Fruit fly (Drosophila melanogaster) whole organism, prepupa: Measurements from ENCODE around the gene Gdi.
A peak's percentile ranks its signal among the peaks of the same experiment; 100 is the strongest.

Experiments used
- Blimp-1 ChIP-seq: fragments of 200-800 bp; sonication (Bioruptor generic); optimal IDR thresholded peaks from 3 replicates; lab custom pipeline; 2017; ENCODE audit warnings: missing biosample characterization, missing genetic modification characterization, mild to moderate bottlenecking, moderate library complexity, missing genetic modification reagents
- CG10669 ChIP-seq: fragments of 200-800 bp; sonication (Bioruptor generic); optimal IDR thresholded peaks from 3 replicates; lab custom pipeline; 2018; ENCODE audit warnings: missing biosample characterization, mild to moderate bottlenecking, missing genetic modification characterization, moderate library complexity
- CG15336 ChIP-seq: fragments of 200-800 bp; sonication (Bioruptor generic); IDR thresholded peaks from 2 replicates; pipeline ENCODE4 v1.3.6; 2022; ENCODE audit warnings: missing biosample characterization, missing genetic modification characterization
- CG1621 ChIP-seq: fragments of 200-800 bp; sonication (Bioruptor generic); optimal IDR thresholded peaks from 3 replicates; lab custom pipeline; 2018; ENCODE audit warnings: missing biosample characterization, mild to moderate bottlenecking, missing genetic modification characterization
- CG16779 ChIP-seq: fragments of 200-800 bp; sonication (Bioruptor generic); optimal IDR thresholded peaks from 3 replicates; lab custom pipeline; 2017; ENCODE audit warnings: missing biosample characterization, mild to moderate bottlenecking, missing genetic modification characterization
- CG31627 ChIP-seq: fragments of 200-800 bp; sonication (Bioruptor generic); optimal IDR thresholded peaks from 3 replicates; lab custom pipeline; 2016; ENCODE audit warnings: missing biosample characterization, missing genetic modification characterization
- CG6163 ChIP-seq: fragments of 200-800 bp; sonication (Bioruptor generic); IDR thresholded peaks from 3 replicates; pipeline ENCODE4 v1.3.6; 2022; ENCODE audit warnings: missing biosample characterization, missing genetic modification characterization
- CG6276 ChIP-seq: fragments of 200-800 bp; sonication (Bioruptor generic); optimal IDR thresholded peaks from 2 replicates; lab custom pipeline; 2017; ENCODE audit warnings: missing biosample characterization, mild to moderate bottlenecking, missing genetic modification characterization
- CG6792 ChIP-seq: fragments of 200-800 bp; sonication (Bioruptor generic); optimal IDR thresholded peaks from 3 replicates; lab custom pipeline; 2016; ENCODE audit warnings: missing biosample characterization, missing genetic modification characterization
- CG6854 ChIP-seq: fragments of 200-800 bp; sonication (Bioruptor generic); optimal IDR thresholded peaks from 2 replicates; lab custom pipeline; 2017; ENCODE audit warnings: missing biosample characterization, mild to moderate bottlenecking, missing genetic modification characterization
- CG7368 ChIP-seq: fragments of 200-800 bp; sonication (Bioruptor generic); optimal IDR thresholded peaks from 3 replicates; lab custom pipeline; 2016; ENCODE audit warnings: missing biosample characterization, missing genetic modification characterization
- CG8119 ChIP-seq: fragments of 200-800 bp; sonication (Bioruptor generic); IDR thresholded peaks from 3 replicates; pipeline ENCODE4 v1.3.6; 2022; ENCODE audit warnings: missing biosample characterization, missing genetic modification characterization
- CG8319 ChIP-seq: fragments of 200-800 bp; sonication (Bioruptor generic); optimal IDR thresholded peaks from 3 replicates; lab custom pipeline; 2016; ENCODE audit warnings: missing biosample characterization, missing genetic modification characterization
- Eip75B ChIP-seq: fragments of 200-800 bp; sonication (Bioruptor generic); optimal IDR thresholded peaks from 3 replicates; lab custom pipeline; 2016; ENCODE audit warnings: missing biosample characterization, missing genetic modification characterization
- Eip78C ChIP-seq: fragments of 200-800 bp; sonication (Bioruptor generic); peaks from one replicate; lab custom pipeline; 2016; ENCODE audit warnings: missing biosample characterization, missing genetic modification characterization
- Eip93F ChIP-seq: fragments of 200-800 bp; sonication (Bioruptor generic); optimal IDR thresholded peaks from 2 replicates; lab custom pipeline; 2016; ENCODE audit warnings: missing biosample characterization, mild to moderate bottlenecking, missing genetic modification characterization
- Ets21C ChIP-seq: fragments of 200-800 bp; sonication (Bioruptor generic); optimal IDR thresholded peaks from 3 replicates; lab custom pipeline; 2016; ENCODE audit warnings: missing biosample characterization, missing genetic modification characterization
- Ets96B ChIP-seq: fragments of 200-800 bp; optimal IDR thresholded peaks from 2 replicates; lab custom pipeline; 2019; ENCODE audit warnings: missing biosample characterization, mild to moderate bottlenecking, missing genetic modification characterization, moderate library complexity
- Hr38 ChIP-seq: sonication (Bioruptor generic); optimal IDR thresholded peaks from 2 replicates; lab custom pipeline; 2016; ENCODE audit warnings: missing biosample characterization, missing genetic modification characterization
- Hr4 ChIP-seq: fragments of 200-800 bp; sonication (Bioruptor generic); optimal IDR thresholded peaks from 3 replicates; lab custom pipeline; 2016; ENCODE audit warnings: missing biosample characterization, missing genetic modification characterization
- Lpt ChIP-seq: fragments of 200-800 bp; sonication (Bioruptor generic); optimal IDR thresholded peaks from 3 replicates; lab custom pipeline; 2016; ENCODE audit warnings: missing biosample characterization, missing genetic modification characterization
- Met ChIP-seq: fragments of 200-800 bp; sonication (Bioruptor generic); optimal IDR thresholded peaks from 3 replicates; lab custom pipeline; 2016; ENCODE audit warnings: missing biosample characterization, missing genetic modification characterization
- OdsH ChIP-seq: fragments of 200-800 bp; sonication (Bioruptor generic); optimal IDR thresholded peaks from 3 replicates; lab custom pipeline; 2016; ENCODE audit warnings: missing biosample characterization, missing genetic modification characterization
- Sox14 ChIP-seq: fragments of 200-800 bp; sonication (Bioruptor generic); optimal IDR thresholded peaks from 3 replicates; lab custom pipeline; 2016; ENCODE audit warnings: missing biosample characterization, missing genetic modification characterization
- Sox15 ChIP-seq: fragments of 200-800 bp; sonication (Bioruptor generic); optimal IDR thresholded peaks from 3 replicates; lab custom pipeline; 2016; ENCODE audit warnings: missing biosample characterization, missing genetic modification characterization
- acj6 ChIP-seq: fragments of 200-800 bp; sonication (Bioruptor generic); optimal IDR thresholded peaks from 3 replicates; lab custom pipeline; 2016; ENCODE audit warnings: missing biosample characterization, missing genetic modification characterization
- cyc ChIP-seq: fragments of 200-800 bp; sonication (Bioruptor generic); optimal IDR thresholded peaks from 3 replicates; lab custom pipeline; 2016; ENCODE audit warnings: missing biosample characterization, missing genetic modification characterization
- eg ChIP-seq: fragments of 200-800 bp; sonication (Bioruptor generic); IDR thresholded peaks from 3 replicates; pipeline ENCODE4 v1.3.6; 2022; ENCODE audit warnings: missing biosample characterization, missing genetic modification characterization
- fd59A ChIP-seq: fragments of 200-800 bp; sonication (Bioruptor generic); optimal IDR thresholded peaks from 2 replicates; lab custom pipeline; 2017; ENCODE audit warnings: missing biosample characterization, mild to moderate bottlenecking, missing genetic modification characterization, missing genetic modification reagents
- fkh ChIP-seq: fragments of 200-800 bp; sonication (Bioruptor generic); optimal IDR thresholded peaks from 3 replicates; lab custom pipeline; 2017; ENCODE audit warnings: missing biosample characterization, mild to moderate bottlenecking, missing genetic modification characterization, moderate library complexity
- lz ChIP-seq: fragments of 200-800 bp; sonication (Bioruptor generic); optimal IDR thresholded peaks from 3 replicates; lab custom pipeline; 2016; ENCODE audit warnings: missing biosample characterization, missing genetic modification characterization
- net ChIP-seq: fragments of 200-800 bp; sonication (Bioruptor generic); optimal IDR thresholded peaks from 3 replicates; lab custom pipeline; 2016; ENCODE audit warnings: missing biosample characterization, missing genetic modification characterization
- pdm3 ChIP-seq: fragments of 200-800 bp; sonication (Bioruptor generic); optimal IDR thresholded peaks from 3 replicates; lab custom pipeline; 2016; ENCODE audit warnings: missing biosample characterization, missing genetic modification characterization
- salr ChIP-seq, 2 experiments: fragments of 200-800 bp; sonication (Bioruptor generic); optimal IDR thresholded peaks; 3 replicates each; lab custom pipeline; 2016 to 2018; ENCODE audit warnings: missing biosample characterization in 2 of 2, missing genetic modification characterization in 2 of 2, mild to moderate bottlenecking in 1 of 2
- spab ChIP-seq: fragments of 200-800 bp; sonication (Bioruptor generic); optimal IDR thresholded peaks from 2 replicates; lab custom pipeline; 2017; ENCODE audit warnings: missing biosample characterization, mild to moderate bottlenecking, missing genetic modification characterization, missing genetic modification reagents
- ss ChIP-seq, 2 experiments: fragments of 200-800 bp; sonication (Bioruptor generic); optimal IDR thresholded peaks; 2 replicates in 1 of 2; 3 replicates in 1 of 2; lab custom pipeline; 2017 to 2018; ENCODE audit warnings: mild to moderate bottlenecking in 2 of 2, missing biosample characterization in 2 of 2, missing genetic modification characterization in 2 of 2, moderate library complexity in 1 of 2
- topi ChIP-seq: fragments of 200-800 bp; sonication (Bioruptor generic); optimal IDR thresholded peaks from 3 replicates; lab custom pipeline; 2016; ENCODE audit warnings: missing biosample characterization, missing genetic modification characterization
- vri ChIP-seq: fragments of 200-800 bp; sonication (Bioruptor generic); optimal IDR thresholded peaks from 3 replicates; lab custom pipeline; 2016; ENCODE audit warnings: missing biosample characterization, mild to moderate bottlenecking, missing genetic modification characterization

Gene Gdi

dm6 chr2L:9520886-9521868 is 26.5 kb upstream of the Gdi start, which contains the start of gene Oatp30B (continued):
- peak; percentile 93 for TF ChIP-seq Hr4
- TF ChIP-seq CG6163 (GFP tag; lab: Robert Waterston, UW): peak; percentile 97
- TF ChIP-seq Ets96B (tag; lab: Kevin White, UChicago): peak; percentile 93
- peak; percentile 93 for TF ChIP-seq Met
- TF ChIP-seq CG6854: peak; percentile 71
- TF ChIP-seq fd59A: peak; percentile 74
- peak; percentile 90 for TF ChIP-seq Ets21C (GFP tag; lab: Kevin White, UChicago)
- TF ChIP-seq Sox14 (GFP tag; lab: Kevin White, UChicago): peak; percentile 95
- peak; percentile 85 for TF ChIP-seq CG8319 (GFP tag; lab: Kevin White, UChicago)
- TF ChIP-seq Hr38 (GFP tag; lab: Kevin White, UChicago): peak; percentile 21
- TF ChIP-seq salr (GFP tag; optimal IDR thresholded peaks at IDR 0.05; lab: Kevin White, UChicago): peak; percentile 81 to 83
- TF ChIP-seq spab (GFP tag; lab: Kevin White, UChicago): peak; percentile 60
- peak; percentile 97 for TF ChIP-seq eg (GFP tag; lab: Robert Waterston, UW)
- peak; percentile 94 for TF ChIP-seq acj6 (GFP tag; lab: Kevin White, UChicago)
- TF ChIP-seq CG7368 (GFP tag; lab: Kevin White, UChicago): peak; percentile 88
- peak; percentile 79 for TF ChIP-seq CG6276 (GFP tag; lab: Kevin White, UChicago)
- peak; percentile 87 for TF ChIP-seq CG10669 (GFP tag; lab: Kevin White, UChicago)
- peak; percentile 100 for TF ChIP-seq CG1621
- TF ChIP-seq Eip78C (GFP tag; lab: Kevin White, UChicago): peak; percentile 97
- peak; percentile 93 for TF ChIP-seq cyc (GFP tag; lab: Kevin White, UChicago)
- TF ChIP-seq CG6792 (GFP tag; lab: Kevin White, UChicago): peak; percentile 91
- TF ChIP-seq fkh (GFP tag; lab: Kevin White, UChicago): peak; percentile 53
- TF ChIP-seq CG8119: no peak; the same call in 1 of the 3 replicates
- TF ChIP-seq CG31627 (GFP tag; lab: Kevin White, UChicago): peak; percentile 97
- peak; percentile 93 for TF ChIP-seq Eip75B (GFP tag; lab: Kevin White, UChicago)
- TF ChIP-seq OdsH (GFP tag; lab: Kevin White, UChicago): peak; percentile 95

dm6 chr2L:9513771-9514170 is 19.1 kb upstream of the Gdi start:
- peak; percentile 76 for TF ChIP-seq Eip93F (GFP tag; lab: Kevin White, UChicago)
- TF ChIP-seq Met: no peak
- peak; percentile 86 for TF ChIP-seq vri (GFP tag; lab: Kevin White, UChicago)
- no peak for TF ChIP-seq CG15336

- TF ChIP-seq Sox14 (GFP tag; lab: Kevin White, UChicago): no peak
- no peak for TF ChIP-seq lz
- TF ChIP-seq CG8119: no peak
- TF ChIP-seq acj6 (GFP tag; lab: Kevin White, UChicago): no peak
- no peak for TF ChIP-seq Sox15
- TF ChIP-seq CG7368 (GFP tag; lab: Kevin White, UChicago): no peak
- no peak for TF ChIP-seq CG1621
- no peak for TF ChIP-seq Lpt (GFP tag; lab: Kevin White, UChicago)
- no peak for TF ChIP-seq spab (GFP tag; lab: Kevin White, UChicago)
- TF ChIP-seq Eip75B (GFP tag; lab: Kevin White, UChicago): no peak
- no peak for TF ChIP-seq topi (GFP tag; lab: Kevin White, UChicago)
- TF ChIP-seq Hr4: no peak
- no peak for TF ChIP-seq Met
- peak; percentile 27 for TF ChIP-seq Eip78C (GFP tag; lab: Kevin White, UChicago)
- TF ChIP-seq net: no peak
- TF ChIP-seq CG31627 (GFP tag; lab: Kevin White, UChicago): no peak
- TF ChIP-seq CG15336: no peak
- TF ChIP-seq Blimp-1: peak; percentile 93
- TF ChIP-seq Ets21C (GFP tag; lab: Kevin White, UChicago): no peak
- no peak for TF ChIP-seq salr (GFP tag; optimal IDR thresholded peaks at IDR 0.05; lab: Kevin White, UChicago)
- TF ChIP-seq pdm3 (GFP tag; lab: Kevin White, UChicago): no peak
- TF ChIP-seq CG16779 (tag; lab: Kevin White, UChicago): no peak
- peak; percentile 15 to 75 for TF ChIP-seq ss (GFP tag; optimal IDR thresholded peaks at IDR 0.05; lab: Kevin White, UChicago)
Observed at dm6 chr2L:9512401-9513198, 17.9 kb upstream of the Gdi start.
